Fruit fly (Drosophila melanogaster) whole organism, embryonic: Measurements from ENCODE around the gene SsRbeta.

ENCODE experiments used
- Antp ChIP-seq: fragments of 200-800 bp; sonication (Bioruptor generic); optimal IDR thresholded peaks from 3 replicates; lab custom pipeline; 2016; ENCODE audit warnings: missing biosample characterization, missing genetic modification characterization
- Atf-2 ChIP-seq: fragments of 200-800 bp; sonication (Bioruptor generic); optimal IDR thresholded peaks from 2 replicates; lab custom pipeline; 2016; ENCODE audit warnings: missing biosample characterization, missing genetic modification characterization
- Atf6 ChIP-seq: fragments of 200-800 bp; sonication (Bioruptor generic); IDR thresholded peaks from 2 replicates; pipeline ENCODE4 v1.3.6; 2022; ENCODE audit warnings: missing biosample characterization, missing genetic modification characterization
- B-H1 ChIP-seq: fragments of 200-800 bp; sonication (Bioruptor generic); IDR thresholded peaks from 3 replicates; pipeline ENCODE4 v1.3.6; 2022; ENCODE audit warnings: missing biosample characterization, missing genetic modification characterization
- CG11093 ChIP-seq: fragments of 200-800 bp; sonication (Bioruptor generic); IDR thresholded peaks from 3 replicates; pipeline ENCODE4 v1.3.6; 2022; ENCODE audit warnings: missing biosample characterization, missing genetic modification characterization
- CG11247 ChIP-seq: fragments of 200-800 bp; sonication (Bioruptor generic); IDR thresholded peaks from 2 replicates; pipeline ENCODE4 v1.3.6; 2022; ENCODE audit warnings: missing biosample characterization, missing genetic modification characterization
- CG14050 ChIP-seq: fragments of 200-800 bp; sonication (Bioruptor generic); IDR thresholded peaks from 3 replicates; pipeline ENCODE4 v1.3.6; 2022; ENCODE audit warnings: missing biosample characterization, missing genetic modification characterization
- CG15073 ChIP-seq: fragments of 200-800 bp; sonication (Bioruptor generic); optimal IDR thresholded peaks from 2 replicates; lab custom pipeline; 2016; ENCODE audit warnings: missing biosample characterization, missing genetic modification characterization
- CG17385 ChIP-seq: fragments of 200-800 bp; sonication (Bioruptor generic); optimal IDR thresholded peaks from 3 replicates; lab custom pipeline; 2018; ENCODE audit warnings: missing biosample characterization, mild to moderate bottlenecking, missing genetic modification characterization
- CG18262 ChIP-seq: fragments of 200-800 bp; optimal IDR thresholded peaks from 3 replicates; lab custom pipeline; 2019; ENCODE audit warnings: missing biosample characterization, mild to moderate bottlenecking, missing genetic modification characterization, moderate library complexity
- CG2116 ChIP-seq: fragments of 200-800 bp; sonication (Bioruptor generic); optimal IDR thresholded peaks from 3 replicates; lab custom pipeline; 2018; ENCODE audit warnings: missing biosample characterization, mild to moderate bottlenecking, missing genetic modification characterization
- CG30020 ChIP-seq: fragments of 200-800 bp; optimal IDR thresholded peaks from 2 replicates; lab custom pipeline; 2019; ENCODE audit warnings: missing biosample characterization, mild to moderate bottlenecking, missing genetic modification characterization, moderate library complexity
- CG32772 ChIP-seq: fragments of 200-800 bp; sonication (Bioruptor generic); IDR thresholded peaks from 2 replicates; pipeline ENCODE4 v1.3.6; 2022; ENCODE audit warnings: missing biosample characterization, missing genetic modification characterization
- CG3281 ChIP-seq: fragments of 200-800 bp; sonication (Bioruptor generic); optimal IDR thresholded peaks from 3 replicates; lab custom pipeline; 2017; ENCODE audit warnings: missing biosample characterization, mild to moderate bottlenecking, missing genetic modification characterization
- CG33213 ChIP-seq: fragments of 200-800 bp; sonication (Bioruptor generic); optimal IDR thresholded peaks from 3 replicates; lab custom pipeline; 2016; ENCODE audit warnings: missing biosample characterization, missing genetic modification characterization
- CG3847 ChIP-seq: fragments of 200-800 bp; sonication (Bioruptor generic); IDR thresholded peaks from 2 replicates; pipeline ENCODE4 v1.3.6; 2022; ENCODE audit warnings: missing biosample characterization, missing genetic modification characterization
- CG5180 ChIP-seq: fragments of 200-800 bp; sonication (Bioruptor generic); optimal IDR thresholded peaks from 3 replicates; lab custom pipeline; 2017; ENCODE audit warnings: missing biosample characterization, missing genetic modification characterization, mild to moderate bottlenecking, moderate library complexity, missing genetic modification reagents
- CG7963 ChIP-seq: fragments of 200-800 bp; sonication (Bioruptor generic); IDR thresholded peaks from 3 replicates; pipeline ENCODE4 v1.3.6; 2022; ENCODE audit warnings: missing biosample characterization, missing genetic modification characterization; ENCODE audit not compliant: partially characterized antibody
- CG8290 ChIP-seq, 3 experiments: fragments of 200-800 bp; sonication (Bioruptor generic); optimal IDR thresholded peaks; 2 replicates each; lab custom pipeline; 2016 to 2019; ENCODE audit warnings: missing biosample characterization in 3 of 3, missing genetic modification characterization in 3 of 3, mild to moderate bottlenecking in 2 of 3, moderate library complexity in 1 of 3
- Camta ChIP-seq: fragments of 200-800 bp; sonication (Bioruptor generic); optimal IDR thresholded peaks from 2 replicates; lab custom pipeline; 2016; ENCODE audit warnings: missing biosample characterization, missing genetic modification characterization
- Dref ChIP-seq: fragments of 200-800 bp; sonication (Bioruptor generic); IDR thresholded peaks from 2 replicates; pipeline ENCODE4 v1.3.6; 2022; ENCODE audit warnings: missing biosample characterization, missing genetic modification characterization
- Elba2 ChIP-seq: fragments of 200-800 bp; sonication (Bioruptor generic); optimal IDR thresholded peaks from 3 replicates; lab custom pipeline; 2016; ENCODE audit warnings: missing biosample characterization, missing genetic modification characterization
- Ets97D ChIP-seq: fragments of 200-800 bp; sonication (Bioruptor generic); optimal IDR thresholded peaks from 3 replicates; lab custom pipeline; 2016; ENCODE audit warnings: missing biosample characterization, missing genetic modification characterization
- Fer1 ChIP-seq: fragments of 200-800 bp; sonication (Bioruptor generic); optimal IDR thresholded peaks from 2 replicates; lab custom pipeline; 2017; ENCODE audit warnings: missing biosample characterization, mild to moderate bottlenecking, missing genetic modification characterization
- Fer3 ChIP-seq: fragments of 200-800 bp; sonication (Bioruptor generic); optimal IDR thresholded peaks from 2 replicates; lab custom pipeline; 2018; ENCODE audit warnings: missing biosample characterization, mild to moderate bottlenecking, missing genetic modification characterization, moderate library complexity
- HLHmδ ChIP-seq: fragments of 200-800 bp; sonication (Bioruptor generic); optimal IDR thresholded peaks from 2 replicates; lab custom pipeline; 2018; ENCODE audit warnings: missing biosample characterization, mild to moderate bottlenecking, missing genetic modification characterization, moderate library complexity
- Hey ChIP-seq: fragments of 200-800 bp; sonication (Bioruptor generic); optimal IDR thresholded peaks from 3 replicates; lab custom pipeline; 2018; ENCODE audit warnings: missing biosample characterization, mild to moderate bottlenecking, missing genetic modification characterization
- HmgZ ChIP-seq: fragments of 200-800 bp; sonication (Bioruptor generic); optimal IDR thresholded peaks from 2 replicates; lab custom pipeline; 2018; ENCODE audit warnings: missing biosample characterization, mild to moderate bottlenecking, missing genetic modification characterization
- Med ChIP-seq: fragments of 200-800 bp; sonication (Bioruptor generic); peaks from one replicate; lab custom pipeline; 2016; ENCODE audit warnings: missing biosample characterization, missing genetic modification characterization, mild to moderate bottlenecking, inconsistent platforms, moderate library complexity
- NK7.1 ChIP-seq: fragments of 200-800 bp; sonication (Bioruptor generic); optimal IDR thresholded peaks from 3 replicates; lab custom pipeline; 2016; ENCODE audit warnings: missing biosample characterization, missing genetic modification characterization
- Scr ChIP-seq: fragments of 200-800 bp; sonication (Bioruptor generic); IDR thresholded peaks from 2 replicates; pipeline ENCODE4 v1.3.6; 2022; ENCODE audit warnings: missing biosample characterization, missing genetic modification characterization; ENCODE audit not compliant: partially characterized antibody
- Sin3A ChIP-seq: fragments of >200 bp; optimal IDR thresholded peaks from 2 replicates; lab custom pipeline; 2018
- Usf ChIP-seq: fragments of 200-800 bp; sonication (Bioruptor generic); optimal IDR thresholded peaks from 2 replicates; lab custom pipeline; 2017; ENCODE audit warnings: missing genotype, missing biosample characterization, missing genetic modification characterization
- amos ChIP-seq: fragments of 200-800 bp; sonication (Bioruptor generic); IDR thresholded peaks from 2 replicates; pipeline ENCODE4 v1.3.6; 2022; ENCODE audit warnings: missing biosample characterization, missing genetic modification characterization; ENCODE audit not compliant: partially characterized antibody
- ase ChIP-seq: fragments of 200-800 bp; sonication (Bioruptor generic); IDR thresholded peaks from 3 replicates; pipeline ENCODE4 v1.3.6; 2022; ENCODE audit warnings: missing biosample characterization, missing genetic modification characterization
- chif ChIP-seq, 2 experiments: fragments of 200-800 bp; sonication (Bioruptor generic); optimal IDR thresholded peaks; 3 replicates each; lab custom pipeline; 2016; ENCODE audit warnings: missing biosample characterization in 2 of 2, missing genetic modification characterization in 2 of 2
- ci ChIP-seq: fragments of 200-800 bp; sonication (Bioruptor generic); IDR thresholded peaks from 3 replicates; pipeline ENCODE4 v1.3.6; 2022; ENCODE audit warnings: missing biosample characterization, missing genetic modification characterization
- gcm ChIP-seq: fragments of 200-800 bp; sonication (Bioruptor generic); optimal IDR thresholded peaks from 2 replicates; lab custom pipeline; 2019; ENCODE audit warnings: missing biosample characterization, mild to moderate bottlenecking, missing genetic modification characterization, moderate library complexity
- inv ChIP-seq: fragments of 200-800 bp; sonication (Bioruptor generic); IDR thresholded peaks from 2 replicates; pipeline ENCODE4 v1.3.6; 2022; ENCODE audit warnings: missing biosample characterization, missing genetic modification characterization; ENCODE audit not compliant: partially characterized antibody
- lilli ChIP-seq: fragments of 200-800 bp; sonication (Bioruptor generic); optimal IDR thresholded peaks from 3 replicates; lab custom pipeline; 2016; ENCODE audit warnings: missing biosample characterization, missing genetic modification characterization
- pum ChIP-seq: fragments of 200-800 bp; sonication (Bioruptor generic); optimal IDR thresholded peaks from 2 replicates; lab custom pipeline; 2016; ENCODE audit warnings: missing biosample characterization, missing genetic modification characterization
- rib ChIP-seq: fragments of 200-800 bp; sonication (Bioruptor generic); IDR thresholded peaks from 2 replicates; pipeline ENCODE4 v1.3.6; 2022; ENCODE audit warnings: missing biosample characterization, missing genetic modification characterization
- row ChIP-seq: fragments of 200-800 bp; sonication (Bioruptor generic); IDR thresholded peaks from 3 replicates; pipeline ENCODE4 v1.3.6; 2022; ENCODE audit warnings: missing biosample characterization, missing genetic modification characterization
- schlank ChIP-seq: fragments of 200-800 bp; sonication (Bioruptor generic); optimal IDR thresholded peaks from 2 replicates; lab custom pipeline; 2018; ENCODE audit warnings: missing biosample characterization, mild to moderate bottlenecking, missing genetic modification characterization
- stc ChIP-seq: fragments of 200-800 bp; sonication (Bioruptor generic); IDR thresholded peaks from 2 replicates; pipeline ENCODE4 v1.3.6; 2022; ENCODE audit warnings: missing biosample characterization, missing genetic modification characterization
- stwl ChIP-seq: fragments of 200-800 bp; sonication (Bioruptor generic); optimal IDR thresholded peaks from 3 replicates; lab custom pipeline; 2018; ENCODE audit warnings: missing biosample characterization, mild to moderate bottlenecking, missing genetic modification characterization, moderate library complexity
- vnd ChIP-seq: fragments of 200-800 bp; sonication (Bioruptor generic); IDR thresholded peaks from 3 replicates; pipeline ENCODE4 v1.3.6; 2022; ENCODE audit warnings: missing biosample characterization, missing genetic modification characterization; ENCODE audit not compliant: partially characterized antibody

Gene SsRbeta

DNA sequence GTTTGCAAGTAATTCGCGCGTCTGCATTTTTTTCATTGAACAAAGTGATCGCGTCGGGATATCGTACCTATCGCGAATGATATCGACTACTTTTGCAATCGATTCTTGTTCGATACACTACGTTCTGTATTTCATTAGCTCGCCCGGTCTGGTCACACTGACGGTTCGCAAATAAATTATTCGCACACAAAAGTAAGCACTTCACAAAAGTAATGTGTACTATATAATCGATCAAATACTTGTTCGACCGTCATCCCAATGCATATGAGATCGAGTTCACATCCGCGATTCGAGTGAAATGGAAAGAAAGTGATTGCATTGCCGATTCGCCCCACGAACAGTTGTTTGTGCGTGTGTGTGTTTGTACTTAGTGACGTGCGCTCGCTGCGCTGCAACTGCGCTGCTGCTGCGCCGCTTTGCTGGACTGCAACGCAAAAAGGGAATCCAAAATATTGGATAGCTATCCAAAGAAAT lies 39.0 kb upstream of the SsRbeta start, which contains the start of the genes CG5235 and ClC-c (continued):
- TF ChIP-seq rib (GFP tag; lab: Robert Waterston, UW): peak; percentile 94
- no peak for TF ChIP-seq Usf (GFP tag; lab: Kevin White, UChicago)
- TF ChIP-seq Camta (GFP tag; lab: Kevin White, UChicago): no peak
- no peak for TF ChIP-seq pum
- TF ChIP-seq Fer3 (tag; lab: Kevin White, UChicago): no peak
- peak; percentile 26 for TF ChIP-seq HmgZ (tag; lab: Kevin White, UChicago)
- TF ChIP-seq Med: peak; percentile 79
- TF ChIP-seq lilli (GFP tag; lab: Kevin White, UChicago): no peak
- TF ChIP-seq Ets97D (GFP tag; lab: Kevin White, UChicago): peak; percentile 32
- TF ChIP-seq CG14050 (GFP tag; lab: Robert Waterston, UW): no peak
- TF ChIP-seq Scr (GFP tag; lab: Robert Waterston, UW): peak; percentile 70
- TF ChIP-seq CG7963: peak; percentile 86
- TF ChIP-seq CG11093 (GFP tag; lab: Robert Waterston, UW): no peak
- TF ChIP-seq CG2116 (GFP tag; lab: Kevin White, UChicago): peak; percentile 52
- no peak for TF ChIP-seq stc (GFP tag; lab: Robert Waterston, UW)
- no peak for TF ChIP-seq CG5180
- TF ChIP-seq B-H1: no peak
- TF ChIP-seq CG17385 (GFP tag; lab: Kevin White, UChicago): no peak
- no peak for TF ChIP-seq CG8290 (GFP tag; optimal IDR thresholded peaks at IDR 0.05; lab: Kevin White, UChicago)
- no peak for TF ChIP-seq CG8290 (tag; optimal IDR thresholded peaks at IDR 0.05; lab: Kevin White, UChicago)
- peak; percentile 87 for TF ChIP-seq amos (GFP tag; lab: Robert Waterston, UW)
- no peak for TF ChIP-seq NK7.1 (GFP tag; lab: Kevin White, UChicago)
- no peak for TF ChIP-seq chif (GFP tag; optimal IDR thresholded peaks at IDR 0.05; lab: Kevin White, UChicago)
- 0 out of 2 replicates have a peak, but pooled peaks have one; percentile 12 for TF ChIP-seq CG3847 (GFP tag; lab: Robert Waterston, UW)
- no peak for TF ChIP-seq schlank
- no peak for TF ChIP-seq CG15073
- TF ChIP-seq ci (GFP tag; lab: Robert Waterston, UW): peak; percentile 25; the same call in 1 of the 3 replicates
- TF ChIP-seq CG33213 (GFP tag; lab: Kevin White, UChicago): no peak
- TF ChIP-seq HLHmδ (GFP tag; lab: Kevin White, UChicago): no peak
- peak; percentile 38 for TF ChIP-seq Fer1 (GFP tag; lab: Kevin White, UChicago)
- peak; percentile 7; the same call in 1 of the 3 replicates for TF ChIP-seq row
- no peak for TF ChIP-seq Atf-2 (GFP tag; lab: Kevin White, UChicago)
- TF ChIP-seq gcm (GFP tag; lab: Kevin White, UChicago): no peak
- TF ChIP-seq Elba2 (GFP tag; lab: Kevin White, UChicago): no peak
- TF ChIP-seq inv (GFP tag; lab: Robert Waterston, UW): peak; percentile 74
- no peak for TF ChIP-seq CG11247 (GFP tag; lab: Robert Waterston, UW)
- TF ChIP-seq CG18262 (tag; lab: Kevin White, UChicago): no peak
- TF ChIP-seq stwl (tag; lab: Kevin White, UChicago): peak; percentile 65
- peak; percentile 1 for TF ChIP-seq CG30020
- TF ChIP-seq Antp (GFP tag; lab: Kevin White, UChicago): no peak
- TF ChIP-seq CG3281 (GFP tag; lab: Kevin White, UChicago): no peak
- no peak for TF ChIP-seq CG32772
- TF ChIP-seq Sin3A: peak; percentile 55
- 0 out of 2 replicates have a peak, but pooled peaks have one; percentile 34 for TF ChIP-seq Atf6 (GFP tag; lab: Robert Waterston, UW)
- TF ChIP-seq Hey: no peak
- TF ChIP-seq Dref: peak; percentile 94
- TF ChIP-seq vnd (GFP tag; lab: Robert Waterston, UW): peak; percentile 74
- TF ChIP-seq ase (GFP tag; lab: Robert Waterston, UW): no peak
- TF ChIP-seq, all 482 proteins: peak for 86
